Fruit fly (Drosophila melanogaster) whole organism, embryonic: Measurements from ENCODE around the gene Cyp28c1.
A peak's percentile ranks its signal among the peaks of the same experiment; 100 is the strongest.

ENCODE experiments used
- Asciz ChIP-seq: fragments of 200-800 bp; sonication (Bioruptor generic); optimal IDR thresholded peaks from 2 replicates; lab custom pipeline; 2017; ENCODE audit warnings: missing biosample characterization, mild to moderate bottlenecking, missing genetic modification characterization, missing genetic modification reagents
- Atf-2 ChIP-seq: fragments of 200-800 bp; sonication (Bioruptor generic); optimal IDR thresholded peaks from 2 replicates; lab custom pipeline; 2016; ENCODE audit warnings: missing biosample characterization, missing genetic modification characterization
- CG10654 ChIP-seq: fragments of 200-800 bp; sonication (Bioruptor generic); optimal IDR thresholded peaks from 2 replicates; lab custom pipeline; 2016; ENCODE audit warnings: missing biosample characterization, missing genetic modification characterization
- CG10959 ChIP-seq: fragments of 200-800 bp; sonication (Bioruptor generic); IDR thresholded peaks from 2 replicates; pipeline ENCODE4 v1.3.6; 2022; ENCODE audit warnings: missing biosample characterization, missing genetic modification characterization
- CG12744 ChIP-seq: fragments of 200-800 bp; sonication (Bioruptor generic); optimal IDR thresholded peaks from 2 replicates; lab custom pipeline; 2016; ENCODE audit warnings: missing biosample characterization, missing genetic modification characterization
- CG13424 ChIP-seq: fragments of 200-800 bp; sonication (Bioruptor generic); optimal IDR thresholded peaks from 2 replicates; lab custom pipeline; 2019; ENCODE audit warnings: missing biosample characterization, mild to moderate bottlenecking, missing genetic modification characterization, moderate library complexity
- CG15601 ChIP-seq: fragments of 200-800 bp; sonication (Bioruptor generic); optimal IDR thresholded peaks from 3 replicates; lab custom pipeline; 2019; ENCODE audit warnings: missing biosample characterization, mild to moderate bottlenecking, missing genetic modification characterization, moderate library complexity
- CG17802 ChIP-seq: fragments of 200-800 bp; sonication (Bioruptor generic); optimal IDR thresholded peaks from 2 replicates; lab custom pipeline; 2018; ENCODE audit warnings: missing biosample characterization, mild to moderate bottlenecking, missing genetic modification characterization, moderate library complexity
- CG18011 ChIP-seq: fragments of 200-800 bp; sonication (Bioruptor generic); optimal IDR thresholded peaks from 2 replicates; lab custom pipeline; 2017; ENCODE audit warnings: missing biosample characterization, missing genetic modification characterization, mild to moderate bottlenecking, moderate library complexity, missing genotype
- CG3065 ChIP-seq: fragments of 200-800 bp; sonication (Bioruptor generic); optimal IDR thresholded peaks from 2 replicates; lab custom pipeline; 2016; ENCODE audit warnings: missing biosample characterization, missing genetic modification characterization
- CG31224 ChIP-seq: fragments of 200-800 bp; sonication (Bioruptor generic); IDR thresholded peaks from 2 replicates; pipeline ENCODE4 v1.3.6; 2022; ENCODE audit warnings: missing biosample characterization, missing genetic modification characterization
- CG32532 ChIP-seq: fragments of 200-800 bp; sonication (Bioruptor generic); IDR thresholded peaks from 2 replicates; pipeline ENCODE4 v1.3.6; 2022; ENCODE audit warnings: missing biosample characterization, missing genetic modification characterization
- CG3407 ChIP-seq: fragments of 200-800 bp; sonication (Bioruptor generic); optimal IDR thresholded peaks from 2 replicates; lab custom pipeline; 2018; ENCODE audit warnings: missing biosample characterization, mild to moderate bottlenecking, missing genetic modification characterization
- CG4328 ChIP-seq: fragments of 200-800 bp; sonication (Bioruptor generic); optimal IDR thresholded peaks from 3 replicates; lab custom pipeline; 2017; ENCODE audit warnings: missing biosample characterization, missing genetic modification reagents, missing genetic modification characterization
- CG4360 ChIP-seq: fragments of 200-800 bp; sonication (Bioruptor generic); IDR thresholded peaks from 2 replicates; pipeline ENCODE4 v1.3.6; 2022; ENCODE audit warnings: missing biosample characterization, missing genetic modification characterization
- CG4617 ChIP-seq: fragments of 200-800 bp; sonication (Bioruptor generic); optimal IDR thresholded peaks from 3 replicates; lab custom pipeline; 2016; ENCODE audit warnings: missing biosample characterization, missing genetic modification characterization, borderline replicate concordance
- CG6254 ChIP-seq: fragments of 200-800 bp; sonication (Bioruptor generic); optimal IDR thresholded peaks from 3 replicates; lab custom pipeline; 2017; ENCODE audit warnings: mild to moderate bottlenecking, missing biosample characterization, missing genetic modification reagents, missing genetic modification characterization
- CG7839 ChIP-seq: fragments of 200-800 bp; sonication (Bioruptor generic); optimal IDR thresholded peaks from 3 replicates; lab custom pipeline; 2018; ENCODE audit warnings: missing biosample characterization, mild to moderate bottlenecking, missing genetic modification characterization, moderate library complexity
- CG9932 ChIP-seq: fragments of 200-800 bp; sonication (Bioruptor generic); IDR thresholded peaks from 2 replicates; pipeline ENCODE4 v1.3.6; 2022; ENCODE audit warnings: missing biosample characterization, missing genetic modification characterization
- D19B ChIP-seq: fragments of 200-800 bp; sonication (Bioruptor generic); optimal IDR thresholded peaks from 2 replicates; lab custom pipeline; 2017; ENCODE audit warnings: missing biosample characterization, mild to moderate bottlenecking, missing genetic modification characterization
- Dbx ChIP-seq: fragments of 200-800 bp; sonication (Bioruptor generic); IDR thresholded peaks from 3 replicates; pipeline ENCODE4 v1.3.6; 2022; ENCODE audit warnings: missing biosample characterization, missing genetic modification characterization
- Fer3 ChIP-seq: fragments of 200-800 bp; sonication (Bioruptor generic); optimal IDR thresholded peaks from 2 replicates; lab custom pipeline; 2018; ENCODE audit warnings: missing biosample characterization, mild to moderate bottlenecking, missing genetic modification characterization, moderate library complexity
- Hr39 ChIP-seq: fragments of >200 bp; optimal IDR thresholded peaks from 2 replicates; lab custom pipeline; 2017
- Mes4 ChIP-seq: fragments of 200-800 bp; sonication (Bioruptor generic); optimal IDR thresholded peaks from 2 replicates; lab custom pipeline; 2016; ENCODE audit warnings: missing biosample characterization, missing genetic modification characterization
- Optix ChIP-seq: fragments of 200-800 bp; sonication (Bioruptor generic); IDR thresholded peaks from 3 replicates; pipeline ENCODE4 v1.3.6; 2022; ENCODE audit warnings: missing biosample characterization, missing genetic modification characterization
- Trl ChIP-seq, 3 experiments: fragments of >200 bp in 2 of 3; fragments of 200-800 bp in 1 of 3; sonication (Bioruptor generic) in 1 of 3; optimal IDR thresholded peaks; 2 replicates in 1 of 3; 3 replicates in 2 of 3; lab custom pipeline; 2016 to 2017; ENCODE audit warnings: missing biosample characterization in 1 of 3, missing genetic modification characterization in 1 of 3
- abd-A ChIP-seq: fragments of 200-800 bp; sonication (Bioruptor generic); optimal IDR thresholded peaks from 3 replicates; lab custom pipeline; 2019; ENCODE audit warnings: missing biosample characterization, mild to moderate bottlenecking, missing genetic modification characterization, moderate library complexity
- amos ChIP-seq: fragments of 200-800 bp; sonication (Bioruptor generic); IDR thresholded peaks from 2 replicates; pipeline ENCODE4 v1.3.6; 2022; ENCODE audit warnings: missing biosample characterization, missing genetic modification characterization; ENCODE audit not compliant: partially characterized antibody
- cg ChIP-seq: fragments of 200-800 bp; sonication (Bioruptor generic); optimal IDR thresholded peaks from 3 replicates; lab custom pipeline; 2019; ENCODE audit warnings: missing biosample characterization, mild to moderate bottlenecking, missing genetic modification characterization, moderate library complexity
- chif ChIP-seq, 2 experiments: fragments of 200-800 bp; sonication (Bioruptor generic); optimal IDR thresholded peaks; 3 replicates each; lab custom pipeline; 2016; ENCODE audit warnings: missing biosample characterization in 2 of 2, missing genetic modification characterization in 2 of 2
- crc ChIP-seq: fragments of 200-800 bp; sonication (Bioruptor generic); optimal IDR thresholded peaks from 2 replicates; lab custom pipeline; 2016; ENCODE audit warnings: missing biosample characterization, missing genetic modification characterization
- cwo ChIP-seq: fragments of 200-800 bp; sonication (Bioruptor generic); optimal IDR thresholded peaks from 3 replicates; lab custom pipeline; 2017; ENCODE audit warnings: missing biosample characterization, missing genetic modification characterization, mild to moderate bottlenecking, moderate library complexity, missing genetic modification reagents
- dmrt11E ChIP-seq: fragments of 200-800 bp; sonication (Bioruptor generic); optimal IDR thresholded peaks from 3 replicates; lab custom pipeline; 2018; ENCODE audit warnings: missing biosample characterization, mild to moderate bottlenecking, missing genetic modification characterization, moderate library complexity
- fu2 ChIP-seq: fragments of 200-800 bp; sonication (Bioruptor generic); optimal IDR thresholded peaks from 2 replicates; lab custom pipeline; 2016; ENCODE audit warnings: missing biosample characterization, missing genetic modification characterization
- gce ChIP-seq: fragments of 200-800 bp; sonication (Bioruptor generic); IDR thresholded peaks from 3 replicates; pipeline ENCODE4 v1.3.6; 2022; ENCODE audit warnings: missing biosample characterization, missing genetic modification characterization
- grau ChIP-seq: fragments of 200-800 bp; optimal IDR thresholded peaks from 3 replicates; lab custom pipeline; 2019; ENCODE audit warnings: missing biosample characterization, mild to moderate bottlenecking, missing genetic modification characterization, moderate library complexity
- gt ChIP-seq: fragments of 200-800 bp; sonication (Bioruptor generic); IDR thresholded peaks from 2 replicates; pipeline ENCODE4 v1.3.6; 2022; ENCODE audit warnings: missing biosample characterization, missing genetic modification characterization
- kay ChIP-seq: fragments of 200-800 bp; sonication (Bioruptor generic); optimal IDR thresholded peaks from 2 replicates; lab custom pipeline; 2016; ENCODE audit warnings: missing biosample characterization, missing genetic modification characterization
- lov ChIP-seq, 2 experiments: fragments of 200-800 bp in 1 of 2; fragments of >200 bp in 1 of 2; sonication (Bioruptor generic) in 1 of 2; IDR thresholded peaks in 1 of 2; optimal IDR thresholded peaks in 1 of 2; 2 replicates in 1 of 2; 3 replicates in 1 of 2; pipeline versions ENCODE4 v1.3.6 to Lab custom; 2017 to 2022; ENCODE audit warnings: missing biosample characterization in 1 of 2, missing genetic modification characterization in 1 of 2
- mam ChIP-seq: fragments of 200-800 bp; sonication (Bioruptor generic); optimal IDR thresholded peaks from 3 replicates; lab custom pipeline; 2016; ENCODE audit warnings: missing biosample characterization, missing genetic modification characterization
- nom ChIP-seq: fragments of 200-800 bp; sonication (Bioruptor generic); optimal IDR thresholded peaks from 2 replicates; lab custom pipeline; 2017; ENCODE audit warnings: missing biosample characterization, missing genetic modification characterization, mild to moderate bottlenecking, moderate library complexity, missing genetic modification reagents
- pita ChIP-seq: fragments of 200-800 bp; sonication (Bioruptor generic); optimal IDR thresholded peaks from 2 replicates; lab custom pipeline; 2017; ENCODE audit warnings: missing biosample characterization, mild to moderate bottlenecking, missing genetic modification characterization
- row ChIP-seq: fragments of 200-800 bp; sonication (Bioruptor generic); IDR thresholded peaks from 3 replicates; pipeline ENCODE4 v1.3.6; 2022; ENCODE audit warnings: missing biosample characterization, missing genetic modification characterization
- run ChIP-seq: fragments of 200-800 bp; sonication (Bioruptor generic); optimal IDR thresholded peaks from 3 replicates; lab custom pipeline; 2018; ENCODE audit warnings: missing biosample characterization, mild to moderate bottlenecking, missing genetic modification characterization
- shn ChIP-seq: fragments of 200-800 bp; sonication (Bioruptor generic); optimal IDR thresholded peaks from 3 replicates; lab custom pipeline; 2016; ENCODE audit warnings: missing biosample characterization, missing genetic modification characterization
- sr ChIP-seq: fragments of 200-800 bp; sonication (Bioruptor generic); IDR thresholded peaks from 3 replicates; pipeline ENCODE4 v1.3.6; 2022; ENCODE audit warnings: missing biosample characterization, missing genetic modification characterization
- stc ChIP-seq: fragments of 200-800 bp; sonication (Bioruptor generic); IDR thresholded peaks from 2 replicates; pipeline ENCODE4 v1.3.6; 2022; ENCODE audit warnings: missing biosample characterization, missing genetic modification characterization
- wor ChIP-seq: fragments of 200-800 bp; sonication (Bioruptor generic); IDR thresholded peaks from 2 replicates; pipeline ENCODE4 v1.3.6; 2022; ENCODE audit warnings: missing biosample characterization, missing genetic modification characterization

Cyp28c1 gene

dm6 chrX:11881686-11882085 lies 42.3 kb downstream of the Cyp28c1 start:
- TF ChIP-seq Optix (GFP tag; lab: Robert Waterston, UW): no peak
- TF ChIP-seq CG10959 (GFP tag; lab: Robert Waterston, UW): no peak
- TF ChIP-seq cwo (GFP tag; lab: Kevin White, UChicago): peak; percentile 76
- TF ChIP-seq kay (GFP tag; lab: Kevin White, UChicago): no peak
- no peak for TF ChIP-seq crc (GFP tag; lab: Kevin White, UChicago)
- TF ChIP-seq Asciz (GFP tag; lab: Kevin White, UChicago): no peak
- no peak for TF ChIP-seq CG4617 (GFP tag; lab: Kevin White, UChicago)
- TF ChIP-seq CG7839: no peak
- no peak for TF ChIP-seq amos (GFP tag; lab: Robert Waterston, UW)
- no peak for TF ChIP-seq Fer3 (tag; lab: Kevin White, UChicago)
- no peak for TF ChIP-seq CG15601 (tag; lab: Kevin White, UChicago)
- TF ChIP-seq Trl (optimal IDR thresholded peaks at IDR 0.05; lab: Kevin White, UChicago): peak in 1 of 2 experiments; percentile 18
- TF ChIP-seq Trl (GFP tag; optimal IDR thresholded peaks at IDR 0.05; lab: Kevin White, UChicago): no peak
- no peak for TF ChIP-seq D19B (GFP tag; lab: Kevin White, UChicago)
- no peak for TF ChIP-seq Dbx (GFP tag; lab: Robert Waterston, UW)
- no peak for TF ChIP-seq abd-A (tag; lab: Kevin White, UChicago)
- TF ChIP-seq CG32532: no peak
- TF ChIP-seq CG3065 (GFP tag; lab: Kevin White, UChicago): no peak
- TF ChIP-seq CG12744 (GFP tag; lab: Kevin White, UChicago): no peak
- TF ChIP-seq chif (GFP tag; optimal IDR thresholded peaks at IDR 0.05; lab: Kevin White, UChicago): no peak
- no peak for TF ChIP-seq gce (GFP tag; lab: Robert Waterston, UW)
- TF ChIP-seq stc (GFP tag; lab: Robert Waterston, UW): no peak
- no peak for TF ChIP-seq CG17802
- no peak for TF ChIP-seq pita (GFP tag; lab: Kevin White, UChicago)
- TF ChIP-seq lov (optimal IDR thresholded peaks at IDR 0.05; lab: Kevin White, UChicago): no peak
- no peak for TF ChIP-seq lov (GFP tag; IDR thresholded peaks at IDR 0.05; lab: Robert Waterston, UW)
- peak; percentile 69 for TF ChIP-seq nom (GFP tag; lab: Kevin White, UChicago)
- TF ChIP-seq fu2 (GFP tag; lab: Kevin White, UChicago): no peak
- peak; percentile 88; the same call in 1 of the 3 replicates for TF ChIP-seq sr (GFP tag; lab: Robert Waterston, UW)

dm6 chrX:11882447-11882846 lies 43.0 kb downstream of the Cyp28c1 start:
- no peak for TF ChIP-seq Hr39 (lab: Kevin White, UChicago)
- TF ChIP-seq shn: no peak
- no peak for TF ChIP-seq wor (GFP tag; lab: Robert Waterston, UW)
- TF ChIP-seq CG3407: no peak
- TF ChIP-seq CG6254 (GFP tag; lab: Kevin White, UChicago): no peak
- no peak for TF ChIP-seq CG31224 (GFP tag; lab: Robert Waterston, UW)
- TF ChIP-seq run (tag; lab: Kevin White, UChicago): no peak
- TF ChIP-seq Mes4: no peak
- TF ChIP-seq CG9932: no peak
- peak; percentile 8; the same call in 1 of the 3 replicates for TF ChIP-seq row (GFP tag; lab: Robert Waterston, UW)
- TF ChIP-seq CG4360 (GFP tag; lab: Robert Waterston, UW): no peak
- no peak for TF ChIP-seq CG18011
- TF ChIP-seq grau (tag; lab: Kevin White, UChicago): peak; percentile 68
- TF ChIP-seq dmrt11E (tag; lab: Kevin White, UChicago): no peak
- no peak for TF ChIP-seq CG3065 (GFP tag; lab: Kevin White, UChicago)
- no peak for TF ChIP-seq mam (GFP tag; lab: Kevin White, UChicago)
- TF ChIP-seq cg (GFP tag; lab: Kevin White, UChicago): peak; percentile 22
- no peak for TF ChIP-seq CG10654
- no peak for TF ChIP-seq Atf-2 (GFP tag; lab: Kevin White, UChicago)
- no peak for TF ChIP-seq CG13424 (tag; lab: Kevin White, UChicago)
- TF ChIP-seq gt (GFP tag; lab: Robert Waterston, UW): no peak
- no peak for TF ChIP-seq CG4328
